Fruit fly (Drosophila melanogaster) whole organism, pupa: ENCODE data around the gene CG6865.

ENCODE experiments used
- CG14655 ChIP-seq: fragments of 200-800 bp; sonication (Bioruptor generic); optimal IDR thresholded peaks from 3 replicates; lab custom pipeline; 2017; ENCODE audit warnings: mild to moderate bottlenecking, missing biosample characterization, missing genetic modification reagents, missing genetic modification characterization
- EcR ChIP-seq: fragments of 200-800 bp; sonication (Bioruptor generic); optimal IDR thresholded peaks from 3 replicates; lab custom pipeline; 2019; ENCODE audit warnings: missing biosample characterization, missing genetic modification characterization, mild to moderate bottlenecking, moderate library complexity, missing genetic modification reagents
- Ets98B ChIP-seq: fragments of 200-800 bp; sonication (Bioruptor generic); IDR thresholded peaks from 2 replicates; pipeline ENCODE4 v1.3.6; 2022; ENCODE audit warnings: missing biosample characterization, missing genetic modification characterization
- rn ChIP-seq: fragments of 200-800 bp; sonication (Bioruptor generic); IDR thresholded peaks from 2 replicates; pipeline ENCODE4 v1.3.6; 2022; ENCODE audit warnings: missing biosample characterization, missing genetic modification characterization

dm6 chr3L:18872440-18872839 lies 9.0 kb downstream of the CG6865 start, which contains the start of the genes Rad9 and Uggt:
- no peak for TF ChIP-seq CG14655 (GFP tag; lab: Kevin White, UChicago)
- TF ChIP-seq EcR (GFP tag; lab: Kevin White, UChicago), result no peak
- TF ChIP-seq rn, result no peak
- TF ChIP-seq Ets98B (GFP tag; lab: Robert Waterston, UW), result no peak
